Fruit fly (Drosophila melanogaster): ENCODE data around the gene t.

Gene t

DNA sequence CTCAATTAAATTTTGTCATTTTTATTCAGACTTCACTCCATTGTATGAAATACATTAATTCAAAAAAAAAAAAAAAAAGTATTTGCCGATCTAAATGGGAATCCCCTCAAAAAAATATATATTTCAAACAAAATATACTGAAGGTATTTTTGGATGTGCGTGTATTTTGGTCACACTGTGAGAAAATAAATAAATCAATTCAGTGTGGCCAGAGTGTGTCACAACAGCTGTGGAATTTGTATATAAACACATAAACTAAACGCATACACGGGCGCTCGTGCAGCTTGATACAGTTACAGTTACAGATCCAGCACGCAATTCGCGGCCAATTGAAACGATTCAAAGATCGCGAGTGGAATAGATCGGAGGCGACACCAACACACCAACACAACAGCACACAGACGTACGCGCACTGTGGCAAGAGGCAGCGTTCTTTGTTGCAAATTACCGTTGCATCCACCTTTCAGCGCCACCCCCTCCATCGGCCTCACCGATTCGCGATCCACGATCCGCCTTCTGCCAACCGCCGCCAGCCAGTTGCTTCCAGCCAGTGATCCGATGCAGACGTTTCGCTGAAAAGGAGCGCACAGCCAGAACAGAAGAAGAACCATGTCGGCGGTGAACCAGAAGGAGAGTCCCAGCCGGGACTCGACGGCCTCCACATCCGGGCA, 27.2 kb upstream of the t start, which contains the start of gene CG17754 (continued):
- TF ChIP-seq Hey (tag; optimal IDR thresholded peaks at IDR 0.05) (no peak), Fer2 (tag; optimal IDR thresholded peaks at IDR 0.05) (no peak), dysf (GFP tag; IDR thresholded peaks at IDR 0.05) (no peak), CG18619 (GFP tag; optimal IDR thresholded peaks at IDR 0.05) (no peak), CG8944 (GFP tag; optimal IDR thresholded peaks at IDR 0.05) (no peak), CG6175 (GFP tag; IDR thresholded peaks at IDR 0.05) (no peak), twi (tag; optimal IDR thresholded peaks at IDR 0.05) (no peak), ase (GFP tag; IDR thresholded peaks at IDR 0.05) (no peak), CG9727 (GFP tag; optimal IDR thresholded peaks at IDR 0.05) (no peak), ham (GFP tag; IDR thresholded peaks at IDR 0.05) (no peak), Lhr (GFP tag; optimal IDR thresholded peaks at IDR 0.05) (peak; percentile 59), ftz-f1 (GFP tag; optimal IDR thresholded peaks at IDR 0.05) (no peak), Ptx1 (GFP tag; IDR thresholded peaks at IDR 0.05) (no peak), CG17359 (tag; optimal IDR thresholded peaks at IDR 0.05) (peak; percentile 44), E2f2 (GFP tag; IDR thresholded peaks at IDR 0.05) (peak; percentile 57), CG10321 (GFP tag; IDR thresholded peaks at IDR 0.05) (no peak), Mad (GFP tag; optimal IDR thresholded peaks at IDR 0.05) (no peak), CG10274 (GFP tag; optimal IDR thresholded peaks at IDR 0.05) (no peak), NC2α (GFP tag; optimal IDR thresholded peaks at IDR 0.05) (no peak), gce (GFP tag; IDR thresholded peaks at IDR 0.05) (no peak), CG10654 (GFP tag; optimal IDR thresholded peaks at IDR 0.05) (no peak), pho (GFP tag; optimal IDR thresholded peaks at IDR 0.05) (no peak), Dp (GFP tag; optimal IDR thresholded peaks at IDR 0.05) (peak; percentile 33), CG9215 (GFP tag; IDR thresholded peaks at IDR 0.05) (no peak), unc-4 (GFP tag; IDR thresholded peaks at IDR 0.05; ENCODE audit: partially characterized antibody) (0 out of 2 replicates have a peak, but pooled peaks have one; percentile 28), lov (optimal IDR thresholded peaks at IDR 0.05) (no peak), lov (GFP tag; IDR thresholded peaks at IDR 0.05) (no peak), C15 (GFP tag; IDR thresholded peaks at IDR 0.05) (no peak), CG14441 (GFP tag; IDR thresholded peaks at IDR 0.05) (no peak), CG4328 (GFP tag; optimal IDR thresholded peaks at IDR 0.05) (no peak), CG12942 (GFP tag; optimal IDR thresholded peaks at IDR 0.05) (no peak), pzg (GFP tag; optimal IDR thresholded peaks at IDR 0.05) (peak; percentile 61), CG7556 (GFP tag; optimal IDR thresholded peaks at IDR 0.05) (no peak), CG3847 (GFP tag; IDR thresholded peaks at IDR 0.05) (peak; percentile 38), Sry-δ (GFP tag; optimal IDR thresholded peaks at IDR 0.05) (no peak), CG10267 (tag; optimal IDR thresholded peaks at IDR 0.05) (peak; percentile 14), CG17829 (tag; optimal IDR thresholded peaks at IDR 0.05) (peak; percentile 0), CG7271 (tag; optimal IDR thresholded peaks at IDR 0.05) (no peak), CHES-1-like (GFP tag; optimal IDR thresholded peaks at IDR 0.05) (peak; percentile 0), odd (GFP tag; optimal IDR thresholded peaks at IDR 0.05) (no peak), CG16779 (GFP tag; IDR thresholded peaks at IDR 0.05) (no peak), Six4 (GFP tag; optimal IDR thresholded peaks at IDR 0.05) (no peak), yki (optimal IDR thresholded peaks at IDR 0.05) (no peak), CG3407 (GFP tag; optimal IDR thresholded peaks at IDR 0.05) (no peak), Gsc (GFP tag; IDR thresholded peaks at IDR 0.05) (no peak), CG18476 (GFP tag; optimal IDR thresholded peaks at IDR 0.05) (no peak), CG42726 (GFP tag; IDR thresholded peaks at IDR 0.05; ENCODE audit: partially characterized antibody) (no peak), B-H1 (GFP tag; IDR thresholded peaks at IDR 0.05) (no peak), CG32767 (GFP tag; IDR thresholded peaks at IDR 0.05) (no peak), Spps (tag; optimal IDR thresholded peaks at IDR 0.05) (no peak), CG8359 (GFP tag; optimal IDR thresholded peaks at IDR 0.05; ENCODE audit: borderline replicate concordance) (no peak), CG10979 (tag; optimal IDR thresholded peaks at IDR 0.05) (no peak)

All from whole organism, embryonic.